Fruit fly (Drosophila melanogaster) whole organism, embryonic: Measurements from ENCODE around the gene CG33203.

Source experiments
- Atf-2 ChIP-seq: fragments of 200-800 bp; sonication (Bioruptor generic); optimal IDR thresholded peaks from 2 replicates; lab custom pipeline; 2016; ENCODE audit warnings: missing biosample characterization, missing genetic modification characterization
- Atf3 ChIP-seq: fragments of 200-800 bp; sonication (Bioruptor generic); optimal IDR thresholded peaks from 3 replicates; lab custom pipeline; 2016; ENCODE audit warnings: missing biosample characterization, missing genetic modification characterization
- B-H1 ChIP-seq: fragments of 200-800 bp; sonication (Bioruptor generic); IDR thresholded peaks from 3 replicates; pipeline ENCODE4 v1.3.6; 2022; ENCODE audit warnings: missing biosample characterization, missing genetic modification characterization
- Bdp1 ChIP-seq: fragments of 200-800 bp; sonication (Bioruptor generic); optimal IDR thresholded peaks from 3 replicates; lab custom pipeline; 2016; ENCODE audit warnings: missing biosample characterization, missing genetic modification characterization
- CG10209 ChIP-seq: fragments of 200-800 bp; sonication (Bioruptor generic); optimal IDR thresholded peaks from 3 replicates; lab custom pipeline; 2017; ENCODE audit warnings: missing biosample characterization, mild to moderate bottlenecking, missing genetic modification characterization, missing genetic modification reagents
- CG11456 ChIP-seq: fragments of 200-800 bp; sonication (Bioruptor generic); IDR thresholded peaks from 3 replicates; pipeline ENCODE4 v1.3.6; 2022; ENCODE audit warnings: missing biosample characterization, missing genetic modification characterization
- CG11560 ChIP-seq: fragments of 200-800 bp; sonication (Bioruptor generic); IDR thresholded peaks from 3 replicates; pipeline ENCODE4 v1.3.6; 2022; ENCODE audit warnings: missing biosample characterization, missing genetic modification characterization
- CG13287 ChIP-seq: fragments of 200-800 bp; sonication (Bioruptor generic); IDR thresholded peaks from 2 replicates; pipeline ENCODE4 v1.3.6; 2022; ENCODE audit warnings: missing biosample characterization, missing genetic modification characterization; ENCODE audit not compliant: partially characterized antibody
- CG13775 ChIP-seq: fragments of 200-800 bp; sonication (Bioruptor generic); optimal IDR thresholded peaks from 3 replicates; lab custom pipeline; 2017; ENCODE audit warnings: missing biosample characterization, mild to moderate bottlenecking, missing genetic modification characterization
- CG18599 ChIP-seq: fragments of 200-800 bp; sonication (Bioruptor generic); optimal IDR thresholded peaks from 3 replicates; lab custom pipeline; 2017; ENCODE audit warnings: missing biosample characterization, missing genetic modification characterization, mild to moderate bottlenecking, moderate library complexity, missing genetic modification reagents
- CG2199 ChIP-seq: fragments of 200-800 bp; sonication (Bioruptor generic); IDR thresholded peaks from 3 replicates; pipeline ENCODE4 v1.3.6; 2022; ENCODE audit warnings: missing biosample characterization, missing genetic modification characterization
- CG4854 ChIP-seq: fragments of 200-800 bp; sonication (Bioruptor generic); optimal IDR thresholded peaks from 2 replicates; lab custom pipeline; 2016; ENCODE audit warnings: missing biosample characterization, missing genetic modification characterization, inconsistent platforms
- CG6765 ChIP-seq: fragments of 200-800 bp; sonication (Bioruptor generic); optimal IDR thresholded peaks from 3 replicates; lab custom pipeline; 2017; ENCODE audit warnings: missing biosample characterization, mild to moderate bottlenecking, missing genetic modification characterization
- CG6813 ChIP-seq: fragments of 200-800 bp; sonication (Bioruptor generic); optimal IDR thresholded peaks from 2 replicates; lab custom pipeline; 2017; ENCODE audit warnings: missing biosample characterization, missing genetic modification characterization, mild to moderate bottlenecking, moderate library complexity, missing genetic modification reagents
- CG7556 ChIP-seq: fragments of 200-800 bp; sonication (Bioruptor generic); optimal IDR thresholded peaks from 2 replicates; lab custom pipeline; 2017; ENCODE audit warnings: missing biosample characterization, mild to moderate bottlenecking, missing genetic modification characterization
- CG9437 ChIP-seq: fragments of 200-800 bp; sonication (Bioruptor generic); optimal IDR thresholded peaks from 2 replicates; lab custom pipeline; 2018; ENCODE audit warnings: missing biosample characterization, mild to moderate bottlenecking, missing genetic modification characterization
- CHES-1-like ChIP-seq: fragments of 200-800 bp; sonication (Bioruptor generic); optimal IDR thresholded peaks from 2 replicates; lab custom pipeline; 2016; ENCODE audit warnings: missing biosample characterization, missing genetic modification characterization
- D ChIP-seq, 2 experiments: fragments of 200-800 bp in 1 of 2; fragments of >200 bp in 1 of 2; sonication (Bioruptor generic) in 1 of 2; optimal IDR thresholded peaks; 2 replicates in 1 of 2; 3 replicates in 1 of 2; lab custom pipeline; 2017; ENCODE audit warnings: mild to moderate bottlenecking in 1 of 2, missing biosample characterization in 1 of 2, missing genetic modification characterization in 1 of 2, missing genetic modification reagents in 1 of 2
- Dll ChIP-seq: fragments of 200-800 bp; sonication (Bioruptor generic); IDR thresholded peaks from 4 replicates; pipeline ENCODE4 v1.3.6; 2022; ENCODE audit warnings: missing biosample characterization, missing genetic modification characterization; ENCODE audit not compliant: partially characterized antibody
- Med ChIP-seq: fragments of 200-800 bp; sonication (Bioruptor generic); peaks from one replicate; lab custom pipeline; 2016; ENCODE audit warnings: missing biosample characterization, missing genetic modification characterization, mild to moderate bottlenecking, inconsistent platforms, moderate library complexity
- Meics ChIP-seq: fragments of 200-800 bp; sonication (Bioruptor generic); optimal IDR thresholded peaks from 2 replicates; lab custom pipeline; 2017; ENCODE audit warnings: missing biosample characterization, mild to moderate bottlenecking, missing genetic modification characterization
- Mes4 ChIP-seq: fragments of 200-800 bp; sonication (Bioruptor generic); optimal IDR thresholded peaks from 2 replicates; lab custom pipeline; 2016; ENCODE audit warnings: missing biosample characterization, missing genetic modification characterization
- NC2α ChIP-seq: fragments of 200-800 bp; sonication (Bioruptor generic); optimal IDR thresholded peaks from 2 replicates; lab custom pipeline; 2016; ENCODE audit warnings: missing biosample characterization, missing genetic modification characterization
- Nf-YC ChIP-seq: fragments of 200-800 bp; optimal IDR thresholded peaks from 3 replicates; lab custom pipeline; 2019; ENCODE audit warnings: missing biosample characterization, mild to moderate bottlenecking, missing genetic modification characterization, moderate library complexity
- NfI ChIP-seq: fragments of 200-800 bp; sonication (Bioruptor generic); optimal IDR thresholded peaks from 3 replicates; lab custom pipeline; 2018; ENCODE audit warnings: missing biosample characterization, mild to moderate bottlenecking, missing genetic modification characterization, moderate library complexity
- Ptx1 ChIP-seq: fragments of 200-800 bp; sonication (Bioruptor generic); IDR thresholded peaks from 2 replicates; pipeline ENCODE4 v1.3.6; 2022; ENCODE audit warnings: missing biosample characterization, missing genetic modification characterization
- Rfx ChIP-seq: fragments of 200-800 bp; sonication (Bioruptor generic); IDR thresholded peaks from 2 replicates; pipeline ENCODE4 v1.3.6; 2022; ENCODE audit warnings: missing biosample characterization, missing genetic modification characterization
- Side ChIP-seq: fragments of 200-800 bp; sonication (Bioruptor generic); optimal IDR thresholded peaks from 2 replicates; lab custom pipeline; 2016; ENCODE audit warnings: missing biosample characterization, missing genetic modification characterization
- Spps ChIP-seq: fragments of 200-800 bp; sonication (Bioruptor generic); optimal IDR thresholded peaks from 2 replicates; lab custom pipeline; 2018; ENCODE audit warnings: missing biosample characterization, mild to moderate bottlenecking, missing genetic modification characterization
- ato ChIP-seq: fragments of 200-800 bp; sonication (Bioruptor generic); IDR thresholded peaks from 2 replicates; pipeline ENCODE4 v1.3.6; 2022; ENCODE audit warnings: missing biosample characterization, missing genetic modification characterization; ENCODE audit not compliant: partially characterized antibody
- br ChIP-seq: fragments of >200 bp; optimal IDR thresholded peaks from 2 replicates; lab custom pipeline; 2017
- bsh ChIP-seq, 2 experiments: fragments of 200-800 bp; sonication (Bioruptor generic); optimal IDR thresholded peaks; 2 replicates each; lab custom pipeline; 2017 to 2018; ENCODE audit warnings: mild to moderate bottlenecking in 2 of 2, missing biosample characterization in 2 of 2, missing genetic modification characterization in 2 of 2, moderate library complexity in 1 of 2
- cg ChIP-seq: fragments of 200-800 bp; sonication (Bioruptor generic); optimal IDR thresholded peaks from 3 replicates; lab custom pipeline; 2019; ENCODE audit warnings: missing biosample characterization, mild to moderate bottlenecking, missing genetic modification characterization, moderate library complexity
- chm ChIP-seq: fragments of 200-800 bp; sonication (Bioruptor generic); IDR thresholded peaks from 2 replicates; pipeline ENCODE4 v1.3.6; 2022; ENCODE audit warnings: missing biosample characterization, missing genetic modification characterization
- gro ChIP-seq: fragments of 200-800 bp; sonication (Bioruptor generic); optimal IDR thresholded peaks from 2 replicates; lab custom pipeline; 2016; ENCODE audit warnings: missing biosample characterization, missing genetic modification characterization
- pan ChIP-seq, 4 experiments: fragments of >200 bp in 3 of 4; fragments of 200-800 bp in 1 of 4; sonication (Bioruptor generic) in 1 of 4; optimal IDR thresholded peaks in 3 of 4; IDR thresholded peaks in 1 of 4; 2 replicates each; pipeline versions ENCODE4 v1.3.6 to Lab custom; 2017 to 2022; ENCODE audit warnings: missing biosample characterization in 2 of 4, missing genetic modification characterization in 2 of 4, mixed read lengths in 1 of 4
- pzg ChIP-seq: fragments of 200-800 bp; sonication (Bioruptor generic); optimal IDR thresholded peaks from 3 replicates; lab custom pipeline; 2018; ENCODE audit warnings: missing biosample characterization, mild to moderate bottlenecking, missing genetic modification characterization, moderate library complexity
- run ChIP-seq: fragments of 200-800 bp; sonication (Bioruptor generic); optimal IDR thresholded peaks from 3 replicates; lab custom pipeline; 2018; ENCODE audit warnings: missing biosample characterization, mild to moderate bottlenecking, missing genetic modification characterization
- salm ChIP-seq: fragments of 200-800 bp; sonication (Bioruptor generic); optimal IDR thresholded peaks from 2 replicates; lab custom pipeline; 2018; ENCODE audit warnings: missing biosample characterization, mild to moderate bottlenecking, missing genetic modification characterization
- sc ChIP-seq, 3 experiments: fragments of >200 bp in 2 of 3; fragments of 200-800 bp in 1 of 3; sonication (Bioruptor generic) in 1 of 3; optimal IDR thresholded peaks; 2 replicates in 2 of 3; 3 replicates in 1 of 3; lab custom pipeline; 2017; ENCODE audit warnings: mild to moderate bottlenecking in 1 of 3, missing biosample characterization in 1 of 3, missing genetic modification characterization in 1 of 3, missing genetic modification reagents in 1 of 3
- sim ChIP-seq: fragments of 200-800 bp; sonication (Bioruptor generic); IDR thresholded peaks from 2 replicates; pipeline ENCODE4 v1.3.6; 2022; ENCODE audit warnings: missing biosample characterization, missing genetic modification characterization
- so ChIP-seq: fragments of 200-800 bp; sonication (Bioruptor generic); IDR thresholded peaks from 3 replicates; pipeline ENCODE4 v1.3.6; 2022; ENCODE audit warnings: missing biosample characterization, missing genetic modification characterization
- stwl ChIP-seq: fragments of 200-800 bp; sonication (Bioruptor generic); optimal IDR thresholded peaks from 3 replicates; lab custom pipeline; 2018; ENCODE audit warnings: missing biosample characterization, mild to moderate bottlenecking, missing genetic modification characterization, moderate library complexity
- tgo ChIP-seq: fragments of 200-800 bp; sonication (Bioruptor generic); IDR thresholded peaks from 3 replicates; pipeline ENCODE4 v1.3.6; 2022; ENCODE audit warnings: missing biosample characterization, missing genetic modification characterization
- tna ChIP-seq: fragments of 200-800 bp; sonication (Bioruptor generic); IDR thresholded peaks from 2 replicates; pipeline ENCODE4 v1.3.6; 2022; ENCODE audit warnings: missing biosample characterization, missing genetic modification characterization; ENCODE audit not compliant: partially characterized antibody
- vnd ChIP-seq: fragments of 200-800 bp; sonication (Bioruptor generic); IDR thresholded peaks from 3 replicates; pipeline ENCODE4 v1.3.6; 2022; ENCODE audit warnings: missing biosample characterization, missing genetic modification characterization; ENCODE audit not compliant: partially characterized antibody
- z ChIP-seq: fragments of 200-800 bp; sonication (Bioruptor generic); IDR thresholded peaks from 3 replicates; pipeline ENCODE4 v1.3.6; 2022; ENCODE audit warnings: missing biosample characterization, missing genetic modification characterization

Gene CG33203

dm6 chr3R:28831626-28832267 lies 55.8 kb downstream of the CG33203 start, which contains the start of gene WASp (continued):
- peak; percentile 44 for TF ChIP-seq Bdp1 (GFP tag; lab: Kevin White, UChicago)
- TF ChIP-seq z (GFP tag; lab: Robert Waterston, UW): 0 out of 3 replicates have a peak, but pooled peaks have one; percentile 37
- peak; percentile 77 for TF ChIP-seq CG10209 (GFP tag; lab: Kevin White, UChicago)
- TF ChIP-seq CG13287 (GFP tag; lab: Robert Waterston, UW): peak; percentile 72
- peak; percentile 94 for TF ChIP-seq stwl (tag; lab: Kevin White, UChicago)
- TF ChIP-seq Meics (GFP tag; lab: Kevin White, UChicago): peak; percentile 78
- TF ChIP-seq CG6813 (GFP tag; lab: Kevin White, UChicago): peak; percentile 63
- TF ChIP-seq NC2α: peak; percentile 37
- TF ChIP-seq ato (GFP tag; lab: Robert Waterston, UW): peak; percentile 42; the same call in 1 of the 2 replicates
- TF ChIP-seq sim: 0 out of 2 replicates have a peak, but pooled peaks have one; percentile 26
- TF ChIP-seq CG11560: no peak; the same call in 2 of the 3 replicates
- TF ChIP-seq br (lab: Kevin White, UChicago): no peak
- peak; percentile 35 to 53 for TF ChIP-seq bsh (GFP tag; optimal IDR thresholded peaks at IDR 0.05; lab: Kevin White, UChicago)
- peak; percentile 86 for TF ChIP-seq Rfx (GFP tag; lab: Robert Waterston, UW)
- TF ChIP-seq chm (GFP tag; lab: Robert Waterston, UW): peak; percentile 77
- peak; percentile 53 for TF ChIP-seq CG18599
- TF ChIP-seq pzg (GFP tag; lab: Kevin White, UChicago): peak; percentile 94
- peak; percentile 83 for TF ChIP-seq CHES-1-like (GFP tag; lab: Kevin White, UChicago)
- TF ChIP-seq CG6765 (GFP tag; lab: Kevin White, UChicago): peak; percentile 37
- peak; percentile 39 for TF ChIP-seq Atf-2 (GFP tag; lab: Kevin White, UChicago)
- peak; percentile 32 for TF ChIP-seq salm
- TF ChIP-seq sc (optimal IDR thresholded peaks at IDR 0.05; lab: Kevin White, UChicago): no peak
- TF ChIP-seq sc (GFP tag; optimal IDR thresholded peaks at IDR 0.05; lab: Kevin White, UChicago): peak; percentile 19
- TF ChIP-seq CG13775 (GFP tag; lab: Kevin White, UChicago): peak; percentile 79
- no peak for TF ChIP-seq CG4854 (GFP tag; lab: Kevin White, UChicago)
- TF ChIP-seq CG7556 (GFP tag; lab: Kevin White, UChicago): no peak
- peak; percentile 46 for TF ChIP-seq CG9437 (GFP tag; lab: Kevin White, UChicago)
- peak; percentile 60; the same call in 1 of the 2 replicates for TF ChIP-seq Ptx1
- peak; percentile 12 for TF ChIP-seq Spps (tag; lab: Kevin White, UChicago)
- TF ChIP-seq CG2199: 0 out of 3 replicates have a peak, but pooled peaks have one; percentile 53
- no peak for TF ChIP-seq pan (optimal IDR thresholded peaks at IDR 0.05; lab: Kevin White, UChicago)
- peak in 1 of 2 experiments; percentile 65 for TF ChIP-seq pan (GFP tag; optimal IDR thresholded peaks at IDR 0.05 in 1 of 2, IDR thresholded peaks at IDR 0.05 in 1 of 2)
- no peak for TF ChIP-seq D (optimal IDR thresholded peaks at IDR 0.05; lab: Kevin White, UChicago)
- TF ChIP-seq D (GFP tag; optimal IDR thresholded peaks at IDR 0.05; lab: Kevin White, UChicago): peak; percentile 48
- peak; percentile 68; the same call in 1 of the 3 replicates for TF ChIP-seq so
- no peak for TF ChIP-seq tna (GFP tag; lab: Robert Waterston, UW)
- TF ChIP-seq vnd (GFP tag; lab: Robert Waterston, UW): no peak
- peak; percentile 82 for TF ChIP-seq Side (GFP tag; lab: Kevin White, UChicago)
- peak; percentile 39 for TF ChIP-seq Atf3 (GFP tag; lab: Kevin White, UChicago)
- TF ChIP-seq Dll: peak; percentile 52; the same call in 1 of the 4 replicates
- peak; percentile 97 for TF ChIP-seq Med
- TF ChIP-seq cg: no peak
- peak; percentile 62 for TF ChIP-seq tgo (GFP tag; lab: Robert Waterston, UW)
- peak; percentile 86 for TF ChIP-seq CG11456 (GFP tag; lab: Robert Waterston, UW)
- TF ChIP-seq run (tag; lab: Kevin White, UChicago): peak; percentile 59
- TF ChIP-seq gro (GFP tag; lab: Kevin White, UChicago): no peak
- TF ChIP-seq Mes4 (GFP tag; lab: Kevin White, UChicago): peak; percentile 78
- peak; percentile 90 for TF ChIP-seq NfI (GFP tag; lab: Kevin White, UChicago)
- TF ChIP-seq B-H1 (GFP tag; lab: Robert Waterston, UW): peak; percentile 44; the same call in 1 of the 3 replicates
- no peak for TF ChIP-seq Nf-YC (tag; lab: Kevin White, UChicago)
